Worm (Caenorhabditis elegans): ENCODE measurements around the gene srlf-7.

- TF ChIP-seq nhr-23 (tag; optimal IDR thresholded peaks at IDR 0.05) = no peak
- TF ChIP-seq nhr-77 (tag; optimal IDR thresholded peaks at IDR 0.05) = no peak
- no peak for TF ChIP-seq ceh-82 (tag; optimal IDR thresholded peaks at IDR 0.05)
- no peak for TF ChIP-seq fkh-10 (GFP tag; optimal IDR thresholded peaks at IDR 0.05)
- no peak for TF ChIP-seq ZK546.5 (tag; optimal IDR thresholded peaks at IDR 0.05)
- TF ChIP-seq nhr-76 (tag; optimal IDR thresholded peaks at IDR 0.05) = no peak
Observed at ce11 chrIV:7228208-7228607, 39.1 kb downstream of the srlf-7 start, which contains the start of gene D2024.5.

Measured in whole organism, L3 larva.